Worm (Caenorhabditis elegans): ENCODE data around the gene ltah-1.1.

DNA sequence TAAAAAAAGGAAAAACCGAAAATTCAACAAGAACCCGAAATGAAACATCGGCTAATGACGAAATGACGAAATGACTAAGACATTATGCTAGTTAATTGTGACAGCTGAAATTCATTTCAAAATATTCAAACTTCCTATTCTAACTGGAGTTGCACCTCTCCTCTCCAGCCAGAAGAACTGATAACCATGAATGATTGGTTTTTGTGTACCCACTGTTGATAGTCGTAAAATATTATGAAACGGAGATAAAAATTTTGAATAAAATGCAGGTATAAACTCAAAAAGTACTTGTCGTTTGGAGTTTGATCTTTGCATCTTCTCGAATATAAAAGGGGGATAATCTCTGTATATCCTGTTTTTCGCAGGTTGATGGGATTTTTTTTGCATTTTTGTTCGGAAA is 23.5 kb downstream of the ltah-1.1 start:
- TF ChIP-seq cebp-2 (GFP tag; IDR thresholded peaks at IDR 0.05) (no peak), F49E8.2 (tag; optimal IDR thresholded peaks at IDR 0.05; ENCODE audit: insufficient read depth) (no peak), nhr-90 (tag; optimal IDR thresholded peaks at IDR 0.05) (no peak), pha-4 (tag; optimal IDR thresholded peaks at IDR 0.05) (no peak), snpc-4 (GFP tag; optimal IDR thresholded peaks at IDR 0.05) (no peak), snpc-4 (tag; optimal IDR thresholded peaks at IDR 0.05) (no peak), somi-1 (GFP tag; optimal IDR thresholded peaks at IDR 0.05) (no peak), sdz-38 (tag; optimal IDR thresholded peaks at IDR 0.05) (no peak), lag-1 (GFP tag; IDR thresholded peaks at IDR 0.05) (no peak), nhr-179 (tag; optimal IDR thresholded peaks at IDR 0.05) (no peak), lin-35 (GFP tag; optimal IDR thresholded peaks at IDR 0.05) (no peak), unc-130 (GFP tag; optimal IDR thresholded peaks at IDR 0.05) (no peak), him-1 (tag; optimal IDR thresholded peaks at IDR 0.05) (no peak), ztf-28 (GFP tag; IDR thresholded peaks at IDR 0.05) (no peak)

All from whole organism, young adult.